Worm (Caenorhabditis elegans): ENCODE results near the gene C10E2.1.

C10E2.1 gene

DNA sequence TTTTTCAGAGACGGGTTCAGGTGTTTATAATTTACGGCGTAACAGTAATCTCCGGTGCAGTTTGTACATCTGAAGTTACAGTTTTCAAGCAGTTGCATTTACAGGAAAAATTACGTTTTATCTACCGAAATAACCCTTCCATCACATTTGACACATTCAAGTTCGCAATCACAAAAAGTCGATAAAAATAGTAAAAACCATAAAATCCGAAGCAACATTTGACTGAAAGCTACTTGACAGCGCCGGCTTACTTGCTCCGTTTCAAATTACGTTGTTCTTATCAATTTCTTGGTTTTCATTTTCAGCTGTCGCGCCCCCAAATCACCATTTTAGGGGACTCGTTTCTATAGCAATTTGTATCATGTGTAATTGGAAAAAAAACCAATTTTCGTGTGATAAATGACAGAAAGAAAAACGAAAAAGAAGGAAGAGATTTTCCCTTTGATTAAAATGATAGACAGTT, 20.2 kb downstream of the C10E2.1 start, which contains the start of gene T01C8.3:
TSS of gene T01C8.3 (minus strand) at position 413 of the 463 bp plus-strand sequence.
- TF ChIP-seq ekl-4 (GFP tag; IDR thresholded peaks at IDR 0.05): no peak
- no peak for TF ChIP-seq F10E7.11 (tag; optimal IDR thresholded peaks at IDR 0.05)
- no peak for TF ChIP-seq rpc-1 (optimal IDR thresholded peaks at IDR 0.05)
- no peak for TF ChIP-seq rpc-1 (tag; optimal IDR thresholded peaks at IDR 0.05)
- TF ChIP-seq nhr-80 (tag; optimal IDR thresholded peaks at IDR 0.05): peak; percentile 68
- no peak for TF ChIP-seq ztf-18 (tag; optimal IDR thresholded peaks at IDR 0.05)
- TF ChIP-seq F55B11.4 (tag; optimal IDR thresholded peaks at IDR 0.05; ENCODE audit: borderline replicate concordance, insufficient read depth): no peak
- TF ChIP-seq gei-17 (GFP tag; optimal IDR thresholded peaks at IDR 0.05): no peak
- TF ChIP-seq snpc-1.1 (tag; optimal IDR thresholded peaks at IDR 0.05; ENCODE audit: insufficient read depth): no peak
- no peak for TF ChIP-seq dpl-1 (GFP tag; optimal IDR thresholded peaks at IDR 0.05)
- TF ChIP-seq nhr-179 (tag; optimal IDR thresholded peaks at IDR 0.05): no peak
- peak; percentile 6 for TF ChIP-seq lin-40 (tag; optimal IDR thresholded peaks at IDR 0.05)
- TF ChIP-seq him-1 (tag; optimal IDR thresholded peaks at IDR 0.05): no peak
- TF ChIP-seq let-607 (tag; optimal IDR thresholded peaks at IDR 0.05): peak; percentile 19 to 62
- no peak for TF ChIP-seq K12H6.12 (tag; optimal IDR thresholded peaks at IDR 0.05)
- no peak for TF ChIP-seq lir-1 (GFP tag; conservative IDR thresholded peaks at IDR 0.05)
- no peak for TF ChIP-seq nfya-2 (GFP tag; IDR thresholded peaks at IDR 0.05)
- no peak for TF ChIP-seq efl-1 (GFP tag; optimal IDR thresholded peaks at IDR 0.05)

DNA sequence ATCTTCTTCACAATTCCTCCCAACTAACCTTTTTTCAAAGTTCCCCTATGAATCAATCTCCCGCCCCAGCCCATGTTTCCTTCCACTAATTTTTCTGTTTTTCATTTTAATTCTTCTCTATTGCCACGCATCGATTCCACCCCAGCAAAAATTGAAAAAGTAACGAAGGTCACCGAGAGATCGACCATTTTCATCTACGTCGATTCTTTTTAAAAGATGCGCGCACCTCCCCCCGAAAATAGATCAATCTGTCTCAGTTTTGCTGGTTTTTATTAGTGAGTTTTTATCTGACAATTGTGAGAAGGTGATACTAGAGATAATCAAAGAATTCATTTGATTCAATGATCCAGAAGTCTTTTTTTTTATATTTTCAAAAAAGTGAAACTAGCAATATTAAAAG, 21.4 kb downstream of the C10E2.1 start:
- no peak for TF ChIP-seq hmg-20 (GFP tag; IDR thresholded peaks at IDR 0.05)
- TF ChIP-seq snpc-3.4 (tag; optimal IDR thresholded peaks at IDR 0.05): no peak
- no peak for TF ChIP-seq athp-1 (tag; optimal IDR thresholded peaks at IDR 0.05)
- no peak for TF ChIP-seq hmg-1.2 (GFP tag; IDR thresholded peaks at IDR 0.05)

DNA sequence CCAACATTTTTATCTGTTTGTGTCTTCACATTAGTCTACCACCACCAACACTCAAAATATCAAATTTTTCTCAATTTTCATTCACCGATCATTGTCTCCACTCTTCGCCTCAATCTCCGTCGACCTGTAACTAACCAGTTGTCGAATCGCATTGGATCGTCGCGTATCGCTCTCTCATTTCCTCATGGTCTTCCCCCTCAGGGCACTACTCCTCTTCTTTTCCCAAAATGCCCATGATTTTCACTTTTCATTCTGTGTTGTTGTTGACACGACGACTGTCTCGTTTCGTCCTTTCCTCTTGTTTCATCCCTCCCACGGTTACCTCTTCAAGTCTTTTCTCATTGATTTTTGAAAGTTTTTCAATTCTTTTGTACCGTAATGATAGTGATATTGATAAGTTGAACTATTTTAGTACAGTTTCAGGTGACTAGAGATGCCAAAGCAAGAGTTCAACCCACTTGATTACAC, 23.4 kb downstream of the C10E2.1 start, which contains the start of gene T01C8.2:
TSS of gene T01C8.2 (plus strand) at position 418 of the 468 bp plus-strand sequence.
- TF ChIP-seq B0019.2 (GFP tag; conservative IDR thresholded peaks at IDR 0.05) (no peak), ztf-26 (tag; optimal IDR thresholded peaks at IDR 0.05) (peak; percentile 0), aptf-3 (GFP tag; IDR thresholded peaks at IDR 0.05) (no peak), unc-62 (GFP tag; optimal IDR thresholded peaks at IDR 0.05) (no peak), ztf-28 (GFP tag; IDR thresholded peaks at IDR 0.05) (no peak), ceh-27 (GFP tag; optimal IDR thresholded peaks at IDR 0.05) (peak; percentile 6)

DNA sequence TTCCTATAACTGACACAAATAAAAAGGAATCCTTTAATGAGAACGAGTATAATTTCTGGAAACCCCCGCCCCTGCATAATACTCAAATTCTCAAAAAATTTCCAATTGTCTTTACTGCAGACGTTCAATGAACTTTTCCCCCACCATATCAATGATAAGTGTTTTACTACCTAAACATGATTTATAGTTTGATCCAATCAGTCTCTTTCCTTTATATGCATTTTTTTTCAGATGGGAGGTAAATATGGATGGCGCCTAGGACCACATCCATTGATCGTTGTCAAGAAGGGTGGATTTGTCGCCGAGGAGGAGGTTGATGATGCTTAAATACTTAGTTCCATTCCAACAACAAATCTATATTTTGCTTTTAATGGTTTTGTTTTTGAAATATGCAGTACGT, 24.5 kb downstream of the C10E2.1 start:
- TF ChIP-seq mel-28 (tag; optimal IDR thresholded peaks at IDR 0.05; ENCODE audit: borderline replicate concordance) (no peak), athp-1 (tag; optimal IDR thresholded peaks at IDR 0.05) (no peak), pha-4 (tag; optimal IDR thresholded peaks at IDR 0.05) (no peak), lin-54 (GFP tag; optimal IDR thresholded peaks at IDR 0.05) (no peak), ceh-79 (tag; optimal IDR thresholded peaks at IDR 0.05) (no peak), mes-4 (tag; optimal IDR thresholded peaks at IDR 0.05) (no peak), nhr-80 (tag; optimal IDR thresholded peaks at IDR 0.05) (no peak), Y53F4B.3 (GFP tag; IDR thresholded peaks at IDR 0.05) (no peak), Y79H2A.3 (GFP tag; conservative IDR thresholded peaks at IDR 0.05) (no peak), akir-1 (GFP tag; optimal IDR thresholded peaks at IDR 0.05) (no peak), F23B12.7 (tag; optimal IDR thresholded peaks at IDR 0.05; ENCODE audit: insufficient read depth) (no peak), zfh-2 (GFP tag; conservative IDR thresholded peaks at IDR 0.05) (no peak), ceh-58 (GFP tag; IDR thresholded peaks at IDR 0.05) (no peak)
